Fruit fly (Drosophila melanogaster) S2 (cell line): ENCODE measurements around the gene CG43091.

Experiments used
- CG8478 ChIP-seq: fragments of >200 bp; optimal IDR thresholded peaks from 2 replicates; lab custom pipeline; 2018
- CTCF ChIP-seq, 2 experiments: fragments of >200 bp; optimal IDR thresholded peaks; 2 replicates each; lab custom pipeline; 2018

DNA sequence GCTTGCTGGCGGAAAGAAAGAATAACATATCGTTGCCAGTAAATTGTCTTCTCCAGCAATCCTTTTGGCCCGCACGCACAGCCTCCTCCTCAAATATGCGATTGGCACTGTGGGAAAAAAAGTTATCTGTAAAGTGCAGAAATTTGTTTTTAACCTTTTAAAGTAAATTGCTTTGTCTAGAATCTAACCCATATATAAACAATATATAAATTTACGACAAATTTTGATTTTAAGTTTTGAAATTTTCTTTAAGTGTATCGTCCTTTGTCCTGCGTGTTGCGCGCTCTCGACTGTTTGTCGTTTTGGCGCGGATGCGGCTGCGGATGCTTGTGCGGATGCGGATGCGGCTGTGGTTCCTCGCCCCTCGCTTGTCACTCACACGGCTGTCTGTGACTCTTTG, 38.6 kb upstream of the CG43091 start:
- TF ChIP-seq CG8478 (lab: Kevin White, UChicago): no peak
- TF ChIP-seq CTCF (optimal IDR thresholded peaks at IDR 0.05; lab: Kevin White, UChicago): no peak
